Worm (Caenorhabditis elegans) whole organism, L4/young adult: ENCODE data around the gene pigw-1.

Experiments used
- W03F9.2 ChIP-seq: fragments of 150-350 bp; optimal IDR thresholded peaks from 2 replicates; lab custom pipeline; 2014; ENCODE audit warnings: missing biosample characterization, missing genetic modification characterization
- him-1 ChIP-seq: sonication (generic microtip); optimal IDR thresholded peaks from 2 replicates; lab custom pipeline; 2016; ENCODE audit warnings: missing genotype, missing genetic modification reagents, missing genetic modification characterization, missing compliant biosample characterization

DNA sequence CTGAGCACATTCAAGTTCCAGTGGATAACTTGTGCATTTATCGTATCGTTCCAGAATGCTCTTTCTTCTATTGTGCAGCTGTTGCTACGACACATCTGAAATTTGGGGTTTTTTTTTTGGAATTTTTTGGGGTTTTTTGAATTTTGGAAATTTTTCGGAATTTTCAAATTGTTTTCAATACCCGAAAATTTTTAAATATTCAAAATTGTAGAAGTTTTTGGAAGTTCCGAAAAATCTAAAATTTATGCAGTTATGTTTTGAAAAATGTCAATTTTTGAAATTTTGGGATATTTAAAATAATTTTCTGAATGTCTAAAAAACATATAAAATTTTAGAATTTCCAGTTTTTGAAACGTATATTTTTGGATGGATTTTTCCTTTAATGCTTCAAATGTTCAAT lies 12.9 kb downstream of the pigw-1 start, which contains the start of gene Y110A2AL.10:
- TF ChIP-seq him-1 (tag; lab: Kevin White, UChicago) (no peak), W03F9.2 (tag; lab: Kevin White, UChicago) (no peak)
